Worm (Caenorhabditis elegans): ENCODE measurements around the gene srbc-68.

DNA sequence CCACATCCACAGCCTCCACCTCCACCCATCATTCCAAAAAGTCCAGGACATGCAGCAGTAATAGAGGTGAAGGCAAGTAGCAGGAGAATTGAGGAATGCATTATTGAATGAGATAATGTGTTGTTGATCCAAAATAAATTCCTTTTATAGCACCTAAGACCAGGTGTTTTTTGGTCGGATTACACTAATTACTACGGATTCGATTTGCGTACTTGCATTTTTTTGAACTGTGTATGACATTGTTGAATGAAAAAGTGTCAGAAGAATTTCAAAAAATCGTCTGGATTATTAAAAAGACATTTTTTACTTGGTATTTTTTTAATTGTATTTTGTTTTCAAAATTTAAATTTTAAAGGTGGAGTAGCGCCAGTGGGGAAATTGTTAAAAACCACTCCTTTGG is 5.3 kb upstream of the srbc-68 start, which contains the start of gene grl-28:
- no peak for TF ChIP-seq ceh-16 (tag; optimal IDR thresholded peaks at IDR 0.05)
- no peak for TF ChIP-seq tbx-2 (tag; optimal IDR thresholded peaks at IDR 0.05)
- no peak for TF ChIP-seq unc-39 (tag; optimal IDR thresholded peaks at IDR 0.05)

Data from whole organism, L3 larva.